Fruit fly (Drosophila melanogaster) whole organism, embryonic: ENCODE data around the gene CG11560.

Source experiments
- Bgb ChIP-seq: fragments of 200-800 bp; sonication (Bioruptor generic); IDR thresholded peaks from 2 replicates; pipeline ENCODE4 v1.3.6; 2022; ENCODE audit warnings: missing biosample characterization, missing genetic modification characterization; ENCODE audit not compliant: partially characterized antibody
- CG10321 ChIP-seq: fragments of 200-800 bp; sonication (Bioruptor generic); IDR thresholded peaks from 2 replicates; pipeline ENCODE4 v1.3.6; 2022; ENCODE audit warnings: missing biosample characterization, missing genetic modification characterization
- CG10366 ChIP-seq: fragments of 200-800 bp; sonication (Bioruptor generic); IDR thresholded peaks from 2 replicates; pipeline ENCODE4 v1.3.6; 2022; ENCODE audit warnings: missing biosample characterization, missing genetic modification characterization
- CG12219 ChIP-seq: fragments of 200-800 bp; sonication (Bioruptor generic); optimal IDR thresholded peaks from 3 replicates; lab custom pipeline; 2018; ENCODE audit warnings: missing biosample characterization, mild to moderate bottlenecking, missing genetic modification characterization
- CG13123 ChIP-seq: fragments of 200-800 bp; sonication (Bioruptor generic); optimal IDR thresholded peaks from 2 replicates; lab custom pipeline; 2016; ENCODE audit warnings: missing biosample characterization, missing genetic modification characterization
- CG14050 ChIP-seq: fragments of 200-800 bp; sonication (Bioruptor generic); IDR thresholded peaks from 3 replicates; pipeline ENCODE4 v1.3.6; 2022; ENCODE audit warnings: missing biosample characterization, missing genetic modification characterization
- CG15696 ChIP-seq: fragments of 200-800 bp; sonication (Bioruptor generic); optimal IDR thresholded peaks from 2 replicates; lab custom pipeline; 2019; ENCODE audit warnings: missing biosample characterization, mild to moderate bottlenecking, missing genetic modification characterization, moderate library complexity
- CG17829 ChIP-seq: fragments of 200-800 bp; optimal IDR thresholded peaks from 2 replicates; lab custom pipeline; 2019; ENCODE audit warnings: missing biosample characterization, mild to moderate bottlenecking, missing genetic modification characterization, moderate library complexity
- CG18599 ChIP-seq: fragments of 200-800 bp; sonication (Bioruptor generic); optimal IDR thresholded peaks from 3 replicates; lab custom pipeline; 2017; ENCODE audit warnings: missing biosample characterization, missing genetic modification characterization, mild to moderate bottlenecking, moderate library complexity, missing genetic modification reagents
- CG30431 ChIP-seq: fragments of 200-800 bp; sonication (Bioruptor generic); optimal IDR thresholded peaks from 2 replicates; lab custom pipeline; 2017; ENCODE audit warnings: missing biosample characterization, missing genetic modification characterization
- CG31388 ChIP-seq: fragments of 200-800 bp; sonication (Bioruptor generic); optimal IDR thresholded peaks from 2 replicates; lab custom pipeline; 2016; ENCODE audit warnings: missing biosample characterization, missing genetic modification characterization
- CG3838 ChIP-seq: fragments of 200-800 bp; sonication (Bioruptor generic); optimal IDR thresholded peaks from 3 replicates; lab custom pipeline; 2016; ENCODE audit warnings: missing biosample characterization, missing genetic modification characterization
- CG4282 ChIP-seq: fragments of 200-800 bp; sonication (Bioruptor generic); optimal IDR thresholded peaks from 2 replicates; lab custom pipeline; 2016; ENCODE audit warnings: missing biosample characterization, missing genetic modification characterization
- CG4707 ChIP-seq: fragments of 200-800 bp; sonication (Bioruptor generic); optimal IDR thresholded peaks from 2 replicates; lab custom pipeline; 2018; ENCODE audit warnings: missing biosample characterization, mild to moderate bottlenecking, missing genetic modification characterization, moderate library complexity
- CG5180 ChIP-seq: fragments of 200-800 bp; sonication (Bioruptor generic); optimal IDR thresholded peaks from 3 replicates; lab custom pipeline; 2017; ENCODE audit warnings: missing biosample characterization, missing genetic modification characterization, mild to moderate bottlenecking, moderate library complexity, missing genetic modification reagents
- CG7357 ChIP-seq: fragments of 200-800 bp; sonication (Bioruptor generic); IDR thresholded peaks from 3 replicates; pipeline ENCODE4 v1.3.6; 2022; ENCODE audit warnings: missing biosample characterization, missing genetic modification characterization
- CG7745 ChIP-seq: fragments of 200-800 bp; sonication (Bioruptor generic); optimal IDR thresholded peaks from 2 replicates; lab custom pipeline; 2018; ENCODE audit warnings: missing biosample characterization, mild to moderate bottlenecking, missing genetic modification characterization, moderate library complexity
- CG7987 ChIP-seq: fragments of 200-800 bp; sonication (Bioruptor generic); optimal IDR thresholded peaks from 2 replicates; lab custom pipeline; 2018; ENCODE audit warnings: missing biosample characterization, mild to moderate bottlenecking, missing genetic modification characterization, moderate library complexity
- CHES-1-like ChIP-seq: fragments of 200-800 bp; sonication (Bioruptor generic); optimal IDR thresholded peaks from 2 replicates; lab custom pipeline; 2016; ENCODE audit warnings: missing biosample characterization, missing genetic modification characterization
- CrebB ChIP-seq: fragments of 200-800 bp; sonication (Bioruptor generic); optimal IDR thresholded peaks from 3 replicates; lab custom pipeline; 2018; ENCODE audit warnings: missing biosample characterization, mild to moderate bottlenecking, missing genetic modification characterization
- D19A ChIP-seq: fragments of 200-800 bp; optimal IDR thresholded peaks from 3 replicates; lab custom pipeline; 2019; ENCODE audit warnings: missing biosample characterization, mild to moderate bottlenecking, missing genetic modification characterization, moderate library complexity
- Dek ChIP-seq: fragments of 200-800 bp; sonication (Bioruptor generic); optimal IDR thresholded peaks from 3 replicates; lab custom pipeline; 2019; ENCODE audit warnings: missing biosample characterization, mild to moderate bottlenecking, missing genetic modification characterization, moderate library complexity
- Dref ChIP-seq: fragments of 200-800 bp; sonication (Bioruptor generic); IDR thresholded peaks from 2 replicates; pipeline ENCODE4 v1.3.6; 2022; ENCODE audit warnings: missing biosample characterization, missing genetic modification characterization
- Fer1 ChIP-seq: fragments of 200-800 bp; sonication (Bioruptor generic); optimal IDR thresholded peaks from 2 replicates; lab custom pipeline; 2017; ENCODE audit warnings: missing biosample characterization, mild to moderate bottlenecking, missing genetic modification characterization
- Gsc ChIP-seq: fragments of 200-800 bp; sonication (Bioruptor generic); IDR thresholded peaks from 2 replicates; pipeline ENCODE4 v1.3.6; 2022; ENCODE audit warnings: missing biosample characterization, missing genetic modification characterization
- HLH4C ChIP-seq: fragments of 200-800 bp; sonication (Bioruptor generic); IDR thresholded peaks from 3 replicates; pipeline ENCODE4 v1.3.6; 2022; ENCODE audit warnings: missing biosample characterization, missing genetic modification characterization; ENCODE audit not compliant: partially characterized antibody
- HmgZ ChIP-seq: fragments of 200-800 bp; sonication (Bioruptor generic); optimal IDR thresholded peaks from 2 replicates; lab custom pipeline; 2018; ENCODE audit warnings: missing biosample characterization, mild to moderate bottlenecking, missing genetic modification characterization
- Hmr ChIP-seq: fragments of 200-800 bp; sonication (Bioruptor generic); optimal IDR thresholded peaks from 3 replicates; lab custom pipeline; 2017; ENCODE audit warnings: mild to moderate bottlenecking, missing biosample characterization, missing genetic modification reagents, missing genetic modification characterization
- Hr3 ChIP-seq: fragments of 200-800 bp; sonication (Bioruptor generic); optimal IDR thresholded peaks from 3 replicates; lab custom pipeline; 2016; ENCODE audit warnings: missing biosample characterization, missing genetic modification characterization
- Lim3 ChIP-seq: fragments of 200-800 bp; sonication (Bioruptor generic); IDR thresholded peaks from 2 replicates; pipeline ENCODE4 v1.3.6; 2022; ENCODE audit warnings: missing biosample characterization, missing genetic modification characterization
- Opbp ChIP-seq: fragments of 200-800 bp; sonication (Bioruptor generic); IDR thresholded peaks from 3 replicates; pipeline ENCODE4 v1.3.6; 2022; ENCODE audit warnings: missing biosample characterization, missing genetic modification characterization; ENCODE audit not compliant: partially characterized antibody
- Sin3A ChIP-seq: fragments of >200 bp; optimal IDR thresholded peaks from 2 replicates; lab custom pipeline; 2018
- Taf1 ChIP-seq: fragments of 200-800 bp; sonication (Bioruptor generic); IDR thresholded peaks from 2 replicates; pipeline ENCODE4 v1.3.6; 2022; ENCODE audit warnings: missing biosample characterization, missing genetic modification characterization
- Usf ChIP-seq: fragments of 200-800 bp; sonication (Bioruptor generic); optimal IDR thresholded peaks from 2 replicates; lab custom pipeline; 2017; ENCODE audit warnings: missing genotype, missing biosample characterization, missing genetic modification characterization
- abd-A ChIP-seq: fragments of 200-800 bp; sonication (Bioruptor generic); optimal IDR thresholded peaks from 3 replicates; lab custom pipeline; 2019; ENCODE audit warnings: missing biosample characterization, mild to moderate bottlenecking, missing genetic modification characterization, moderate library complexity
- amos ChIP-seq: fragments of 200-800 bp; sonication (Bioruptor generic); IDR thresholded peaks from 2 replicates; pipeline ENCODE4 v1.3.6; 2022; ENCODE audit warnings: missing biosample characterization, missing genetic modification characterization; ENCODE audit not compliant: partially characterized antibody
- ara ChIP-seq: fragments of 200-800 bp; sonication (Bioruptor generic); IDR thresholded peaks from 2 replicates; pipeline ENCODE4 v1.3.6; 2022; ENCODE audit warnings: missing biosample characterization, missing genetic modification characterization
- ase ChIP-seq: fragments of 200-800 bp; sonication (Bioruptor generic); IDR thresholded peaks from 3 replicates; pipeline ENCODE4 v1.3.6; 2022; ENCODE audit warnings: missing biosample characterization, missing genetic modification characterization
- br ChIP-seq: fragments of >200 bp; optimal IDR thresholded peaks from 2 replicates; lab custom pipeline; 2017
- dmrt11E ChIP-seq: fragments of 200-800 bp; sonication (Bioruptor generic); optimal IDR thresholded peaks from 3 replicates; lab custom pipeline; 2018; ENCODE audit warnings: missing biosample characterization, mild to moderate bottlenecking, missing genetic modification characterization, moderate library complexity
- en ChIP-seq: fragments of 200-800 bp; sonication (Bioruptor generic); optimal IDR thresholded peaks from 2 replicates; lab custom pipeline; 2016; ENCODE audit warnings: missing biosample characterization, missing genetic modification characterization
- gem ChIP-seq: fragments of 200-800 bp; sonication (Bioruptor generic); optimal IDR thresholded peaks from 2 replicates; lab custom pipeline; 2019; ENCODE audit warnings: missing biosample characterization, mild to moderate bottlenecking, missing genetic modification characterization, moderate library complexity
- hth ChIP-seq: fragments of >200 bp; optimal IDR thresholded peaks from 2 replicates; lab custom pipeline; 2017; ENCODE audit warnings: inconsistent platforms
- jigr1 ChIP-seq: fragments of 200-800 bp; sonication (Bioruptor generic); IDR thresholded peaks from 3 replicates; pipeline ENCODE4 v1.3.6; 2022; ENCODE audit warnings: missing biosample characterization, missing genetic modification characterization
- nerfin-2 ChIP-seq: fragments of 200-800 bp; sonication (Bioruptor generic); IDR thresholded peaks from 2 replicates; pipeline ENCODE4 v1.3.6; 2022; ENCODE audit warnings: missing biosample characterization, missing genetic modification characterization; ENCODE audit not compliant: partially characterized antibody
- nom ChIP-seq: fragments of 200-800 bp; sonication (Bioruptor generic); optimal IDR thresholded peaks from 2 replicates; lab custom pipeline; 2017; ENCODE audit warnings: missing biosample characterization, missing genetic modification characterization, mild to moderate bottlenecking, moderate library complexity, missing genetic modification reagents
- odd ChIP-seq: fragments of 200-800 bp; sonication (Bioruptor generic); optimal IDR thresholded peaks from 2 replicates; lab custom pipeline; 2017; ENCODE audit warnings: missing biosample characterization, mild to moderate bottlenecking, missing genetic modification characterization
- sd ChIP-seq: fragments of 200-800 bp; sonication (Bioruptor generic); optimal IDR thresholded peaks from 3 replicates; lab custom pipeline; 2018; ENCODE audit warnings: missing biosample characterization, mild to moderate bottlenecking, missing genetic modification characterization, moderate library complexity
- sens ChIP-seq: fragments of 200-800 bp; sonication (Bioruptor generic); peaks from one replicate; lab custom pipeline; 2016; ENCODE audit warnings: missing biosample characterization, missing genetic modification characterization
- tll ChIP-seq, 2 experiments: fragments of 200-800 bp in 1 of 2; fragments of >200 bp in 1 of 2; sonication (Bioruptor generic) in 1 of 2; optimal IDR thresholded peaks; 2 replicates each; lab custom pipeline; 2017 to 2019; ENCODE audit warnings: missing biosample characterization in 2 of 2, missing genetic modification characterization in 2 of 2, mild to moderate bottlenecking in 1 of 2, moderate library complexity in 1 of 2
- z ChIP-seq: fragments of 200-800 bp; sonication (Bioruptor generic); IDR thresholded peaks from 3 replicates; pipeline ENCODE4 v1.3.6; 2022; ENCODE audit warnings: missing biosample characterization, missing genetic modification characterization
- zfh1 ChIP-seq: fragments of 200-800 bp; sonication (Bioruptor generic); IDR thresholded peaks from 3 replicates; pipeline ENCODE4 v1.3.6; 2022; ENCODE audit warnings: missing biosample characterization, missing genetic modification characterization

Gene CG11560

dm6 chr3L:12077348-12077747 is 42.5 kb upstream of the CG11560 start (continued):
- TF ChIP-seq ase (GFP tag; lab: Robert Waterston, UW): no peak
- TF ChIP-seq CG4707: peak; percentile 11
- peak; percentile 60 for TF ChIP-seq nom (GFP tag; lab: Kevin White, UChicago)
- TF ChIP-seq Usf (GFP tag; lab: Kevin White, UChicago): peak; percentile 30
- TF ChIP-seq CG13123 (GFP tag; lab: Kevin White, UChicago): peak; percentile 22
- no peak for TF ChIP-seq Opbp (GFP tag; lab: Robert Waterston, UW)
- TF ChIP-seq jigr1 (GFP tag; lab: Robert Waterston, UW): no peak
- 0 out of 3 replicates have a peak, but pooled peaks have one; percentile 29 for TF ChIP-seq CG7357 (GFP tag; lab: Robert Waterston, UW)
- TF ChIP-seq CG17829 (tag; lab: Kevin White, UChicago): peak; percentile 83
- TF ChIP-seq Bgb (GFP tag; lab: Robert Waterston, UW): no peak
- no peak for TF ChIP-seq nerfin-2 (GFP tag; lab: Robert Waterston, UW)
- TF ChIP-seq Fer1: no peak
- peak; percentile 89 for TF ChIP-seq CG15696 (tag; lab: Kevin White, UChicago)
- TF ChIP-seq CrebB: no peak
- TF ChIP-seq HmgZ (tag; lab: Kevin White, UChicago): no peak
- TF ChIP-seq tll (GFP tag; optimal IDR thresholded peaks at IDR 0.05; lab: Kevin White, UChicago): no peak
- no peak for TF ChIP-seq CG4282 (GFP tag; lab: Kevin White, UChicago)
- peak; percentile 81 for TF ChIP-seq zfh1 (GFP tag; lab: Robert Waterston, UW)
- TF ChIP-seq Dref: no peak
- no peak for TF ChIP-seq Gsc (GFP tag; lab: Robert Waterston, UW)
- peak; percentile 29 for TF ChIP-seq odd (GFP tag; lab: Kevin White, UChicago)
- TF ChIP-seq ara (GFP tag; lab: Robert Waterston, UW): peak; percentile 78
- no peak for TF ChIP-seq hth (lab: Kevin White, UChicago)
- no peak for TF ChIP-seq CG7745 (tag; lab: Kevin White, UChicago)
- TF ChIP-seq sd: no peak
- TF ChIP-seq gem: peak; percentile 76
- no peak for TF ChIP-seq Dek (tag; lab: Kevin White, UChicago)
- no peak for TF ChIP-seq CG30431 (GFP tag; lab: Kevin White, UChicago)
- TF ChIP-seq Lim3: no peak
- no peak for TF ChIP-seq en (GFP tag; lab: Kevin White, UChicago)
- TF ChIP-seq amos: no peak
- no peak for TF ChIP-seq CG10321 (GFP tag; lab: Robert Waterston, UW)
- TF ChIP-seq CG31388 (GFP tag; lab: Kevin White, UChicago): no peak
- TF ChIP-seq dmrt11E: peak; percentile 88
- TF ChIP-seq D19A: peak; percentile 61
- TF ChIP-seq z (GFP tag; lab: Robert Waterston, UW): no peak
- TF ChIP-seq HLH4C (GFP tag; lab: Robert Waterston, UW): no peak
- TF ChIP-seq CG14050 (GFP tag; lab: Robert Waterston, UW): peak; percentile 61
- peak; percentile 20 for TF ChIP-seq CHES-1-like (GFP tag; lab: Kevin White, UChicago)
- TF ChIP-seq Hmr (GFP tag; lab: Kevin White, UChicago): no peak
- peak; percentile 6 for TF ChIP-seq CG12219 (GFP tag; lab: Kevin White, UChicago)
- TF ChIP-seq Sin3A: no peak
- TF ChIP-seq CG18599 (GFP tag; lab: Kevin White, UChicago): peak; percentile 22
- no peak for TF ChIP-seq CG7987
- no peak for TF ChIP-seq Taf1 (GFP tag; lab: Robert Waterston, UW)
- peak; percentile 61 for TF ChIP-seq Hr3 (GFP tag; lab: Kevin White, UChicago)
- peak; percentile 66 for TF ChIP-seq CG10366 (GFP tag; lab: Robert Waterston, UW)
- TF ChIP-seq sens (GFP tag; lab: Kevin White, UChicago): peak; percentile 94
- TF ChIP-seq CG5180 (GFP tag; lab: Kevin White, UChicago): peak; percentile 19
- no peak for TF ChIP-seq abd-A
- no peak for TF ChIP-seq CG3838 (GFP tag; lab: Kevin White, UChicago)
- TF ChIP-seq br (lab: Kevin White, UChicago): no peak
